Fruit fly (Drosophila melanogaster) whole organism, prepupa: ENCODE measurements around the gene CG17104.

Experiments used
- Blimp-1 ChIP-seq: fragments of 200-800 bp; sonication (Bioruptor generic); optimal IDR thresholded peaks from 3 replicates; lab custom pipeline; 2017; ENCODE audit warnings: missing biosample characterization, missing genetic modification characterization, mild to moderate bottlenecking, moderate library complexity, missing genetic modification reagents
- CG10631 ChIP-seq: fragments of 200-800 bp; sonication (Bioruptor generic); optimal IDR thresholded peaks from 2 replicates; lab custom pipeline; 2016; ENCODE audit warnings: missing biosample characterization, missing genetic modification characterization
- CG11762 ChIP-seq: fragments of 200-800 bp; sonication (Bioruptor generic); optimal IDR thresholded peaks from 3 replicates; lab custom pipeline; 2016; ENCODE audit warnings: missing biosample characterization, missing genetic modification characterization; ENCODE audit not compliant: insufficient read depth
- CG1621 ChIP-seq: fragments of 200-800 bp; sonication (Bioruptor generic); optimal IDR thresholded peaks from 3 replicates; lab custom pipeline; 2018; ENCODE audit warnings: missing biosample characterization, mild to moderate bottlenecking, missing genetic modification characterization
- CG4318 ChIP-seq: fragments of 200-800 bp; sonication (Bioruptor generic); optimal IDR thresholded peaks from 3 replicates; lab custom pipeline; 2017; ENCODE audit warnings: missing biosample characterization, mild to moderate bottlenecking, missing genetic modification characterization
- CG6854 ChIP-seq: fragments of 200-800 bp; sonication (Bioruptor generic); optimal IDR thresholded peaks from 2 replicates; lab custom pipeline; 2017; ENCODE audit warnings: missing biosample characterization, mild to moderate bottlenecking, missing genetic modification characterization
- CG7368 ChIP-seq: fragments of 200-800 bp; sonication (Bioruptor generic); optimal IDR thresholded peaks from 3 replicates; lab custom pipeline; 2016; ENCODE audit warnings: missing biosample characterization, missing genetic modification characterization
- Hr39 ChIP-seq: fragments of 200-800 bp; sonication (Bioruptor generic); optimal IDR thresholded peaks from 2 replicates; lab custom pipeline; 2016; ENCODE audit warnings: missing biosample characterization, missing genetic modification characterization
- Hr4 ChIP-seq: fragments of 200-800 bp; sonication (Bioruptor generic); optimal IDR thresholded peaks from 3 replicates; lab custom pipeline; 2016; ENCODE audit warnings: missing biosample characterization, missing genetic modification characterization
- Lpt ChIP-seq: fragments of 200-800 bp; sonication (Bioruptor generic); optimal IDR thresholded peaks from 3 replicates; lab custom pipeline; 2016; ENCODE audit warnings: missing biosample characterization, missing genetic modification characterization
- Met ChIP-seq: fragments of 200-800 bp; sonication (Bioruptor generic); optimal IDR thresholded peaks from 3 replicates; lab custom pipeline; 2016; ENCODE audit warnings: missing biosample characterization, missing genetic modification characterization
- Sox14 ChIP-seq: fragments of 200-800 bp; sonication (Bioruptor generic); optimal IDR thresholded peaks from 3 replicates; lab custom pipeline; 2016; ENCODE audit warnings: missing biosample characterization, missing genetic modification characterization
- achi ChIP-seq: fragments of 200-800 bp; sonication (Bioruptor generic); optimal IDR thresholded peaks from 3 replicates; lab custom pipeline; 2016; ENCODE audit warnings: missing biosample characterization, missing genetic modification characterization
- eg ChIP-seq: fragments of 200-800 bp; sonication (Bioruptor generic); IDR thresholded peaks from 3 replicates; pipeline ENCODE4 v1.3.6; 2022; ENCODE audit warnings: missing biosample characterization, missing genetic modification characterization
- ss ChIP-seq, 2 experiments: fragments of 200-800 bp; sonication (Bioruptor generic); optimal IDR thresholded peaks; 2 replicates in 1 of 2; 3 replicates in 1 of 2; lab custom pipeline; 2017 to 2018; ENCODE audit warnings: mild to moderate bottlenecking in 2 of 2, missing biosample characterization in 2 of 2, missing genetic modification characterization in 2 of 2, moderate library complexity in 1 of 2
- svp ChIP-seq: fragments of 200-800 bp; sonication (Bioruptor generic); peaks from one replicate; lab custom pipeline; 2016; ENCODE audit warnings: missing biosample characterization, missing genetic modification characterization
- vri ChIP-seq: fragments of 200-800 bp; sonication (Bioruptor generic); optimal IDR thresholded peaks from 3 replicates; lab custom pipeline; 2016; ENCODE audit warnings: missing biosample characterization, mild to moderate bottlenecking, missing genetic modification characterization

CG17104 gene

dm6 chr2L:10728751-10729150 lies 51.8 kb downstream of the CG17104 start, which contains the start of gene CG6443:
CG6443 (plus strand) TSS chr2L:10728978.
- no peak for TF ChIP-seq CG4318
- no peak for TF ChIP-seq Met
- no peak for TF ChIP-seq Lpt (GFP tag; lab: Kevin White, UChicago)
- TF ChIP-seq CG11762: no peak
- no peak for TF ChIP-seq Sox14 (GFP tag; lab: Kevin White, UChicago)
- no peak for TF ChIP-seq Hr39 (GFP tag; lab: Kevin White, UChicago)
- no peak for TF ChIP-seq Hr4
- no peak for TF ChIP-seq Blimp-1 (GFP tag; lab: Kevin White, UChicago)
- no peak for TF ChIP-seq CG1621 (tag; lab: Kevin White, UChicago)
- TF ChIP-seq vri (GFP tag; lab: Kevin White, UChicago): no peak
- TF ChIP-seq eg (GFP tag; lab: Robert Waterston, UW): no peak
- TF ChIP-seq CG7368: no peak
- TF ChIP-seq svp (GFP tag; lab: Kevin White, UChicago): no peak
- no peak for TF ChIP-seq CG10631 (GFP tag; lab: Kevin White, UChicago)
- TF ChIP-seq achi (GFP tag; lab: Kevin White, UChicago): no peak
- no peak for TF ChIP-seq ss (GFP tag; optimal IDR thresholded peaks at IDR 0.05; lab: Kevin White, UChicago)
- no peak for TF ChIP-seq CG6854 (GFP tag; lab: Kevin White, UChicago)
